Fruit fly (Drosophila melanogaster): ENCODE measurements around the gene CG4325.
A peak's percentile ranks its signal among the peaks of the same experiment; 100 is the strongest.

- TF ChIP-seq CG34367 (tag; optimal IDR thresholded peaks at IDR 0.05) (no peak), CG12605 (GFP tag; IDR thresholded peaks at IDR 0.05) (no peak), EcR (GFP tag; optimal IDR thresholded peaks at IDR 0.05) (peak; percentile 61), CG8301 (tag; optimal IDR thresholded peaks at IDR 0.05) (peak; percentile 35), CG9948 (tag; optimal IDR thresholded peaks at IDR 0.05) (no peak), CG8159 (tag; optimal IDR thresholded peaks at IDR 0.05) (no peak), CG17806 (tag; optimal IDR thresholded peaks at IDR 0.05) (no peak), Pif1B (GFP tag; optimal IDR thresholded peaks at IDR 0.05) (no peak), Snoo (tag; optimal IDR thresholded peaks at IDR 0.05) (no peak), CG15710 (tag; optimal IDR thresholded peaks at IDR 0.05) (no peak), CG4496 (GFP tag; IDR thresholded peaks at IDR 0.05) (no peak)
Observed at dm6 chrX:2032160-2032801, 11.3 kb downstream of the CG4325 start.

Data from whole organism, pupa.